Fruit fly (Drosophila melanogaster) whole organism, prepupa: ENCODE results near the gene Pvf2.
A peak's percentile ranks its signal among the peaks of the same experiment; 100 is the strongest.

ENCODE experiments used
- Blimp-1 ChIP-seq: fragments of 200-800 bp; sonication (Bioruptor generic); optimal IDR thresholded peaks from 3 replicates; lab custom pipeline; 2017; ENCODE audit warnings: missing biosample characterization, missing genetic modification characterization, mild to moderate bottlenecking, moderate library complexity, missing genetic modification reagents
- CG15336 ChIP-seq: fragments of 200-800 bp; sonication (Bioruptor generic); IDR thresholded peaks from 2 replicates; pipeline ENCODE4 v1.3.6; 2022; ENCODE audit warnings: missing biosample characterization, missing genetic modification characterization
- CG1621 ChIP-seq: fragments of 200-800 bp; sonication (Bioruptor generic); optimal IDR thresholded peaks from 3 replicates; lab custom pipeline; 2018; ENCODE audit warnings: missing biosample characterization, mild to moderate bottlenecking, missing genetic modification characterization
- CG16779 ChIP-seq: fragments of 200-800 bp; sonication (Bioruptor generic); optimal IDR thresholded peaks from 3 replicates; lab custom pipeline; 2017; ENCODE audit warnings: missing biosample characterization, mild to moderate bottlenecking, missing genetic modification characterization
- CG32006 ChIP-seq: fragments of 200-800 bp; sonication (Bioruptor generic); optimal IDR thresholded peaks from 3 replicates; lab custom pipeline; 2017; ENCODE audit warnings: missing biosample characterization, mild to moderate bottlenecking, missing genetic modification characterization
- CG6276 ChIP-seq: fragments of 200-800 bp; sonication (Bioruptor generic); optimal IDR thresholded peaks from 2 replicates; lab custom pipeline; 2017; ENCODE audit warnings: missing biosample characterization, mild to moderate bottlenecking, missing genetic modification characterization
- CG7368 ChIP-seq: fragments of 200-800 bp; sonication (Bioruptor generic); optimal IDR thresholded peaks from 3 replicates; lab custom pipeline; 2016; ENCODE audit warnings: missing biosample characterization, missing genetic modification characterization
- CG8632 ChIP-seq: fragments of 200-800 bp; sonication (Bioruptor generic); optimal IDR thresholded peaks from 3 replicates; lab custom pipeline; 2016; ENCODE audit warnings: missing biosample characterization, missing genetic modification characterization
- Sox15 ChIP-seq: fragments of 200-800 bp; sonication (Bioruptor generic); optimal IDR thresholded peaks from 3 replicates; lab custom pipeline; 2016; ENCODE audit warnings: missing biosample characterization, missing genetic modification characterization
- acj6 ChIP-seq: fragments of 200-800 bp; sonication (Bioruptor generic); optimal IDR thresholded peaks from 3 replicates; lab custom pipeline; 2016; ENCODE audit warnings: missing biosample characterization, missing genetic modification characterization
- fd59A ChIP-seq: fragments of 200-800 bp; sonication (Bioruptor generic); optimal IDR thresholded peaks from 2 replicates; lab custom pipeline; 2017; ENCODE audit warnings: missing biosample characterization, mild to moderate bottlenecking, missing genetic modification characterization, missing genetic modification reagents
- lz ChIP-seq: fragments of 200-800 bp; sonication (Bioruptor generic); optimal IDR thresholded peaks from 3 replicates; lab custom pipeline; 2016; ENCODE audit warnings: missing biosample characterization, missing genetic modification characterization
- ss ChIP-seq, 2 experiments: fragments of 200-800 bp; sonication (Bioruptor generic); optimal IDR thresholded peaks; 2 replicates in 1 of 2; 3 replicates in 1 of 2; lab custom pipeline; 2017 to 2018; ENCODE audit warnings: mild to moderate bottlenecking in 2 of 2, missing biosample characterization in 2 of 2, missing genetic modification characterization in 2 of 2, moderate library complexity in 1 of 2

DNA sequence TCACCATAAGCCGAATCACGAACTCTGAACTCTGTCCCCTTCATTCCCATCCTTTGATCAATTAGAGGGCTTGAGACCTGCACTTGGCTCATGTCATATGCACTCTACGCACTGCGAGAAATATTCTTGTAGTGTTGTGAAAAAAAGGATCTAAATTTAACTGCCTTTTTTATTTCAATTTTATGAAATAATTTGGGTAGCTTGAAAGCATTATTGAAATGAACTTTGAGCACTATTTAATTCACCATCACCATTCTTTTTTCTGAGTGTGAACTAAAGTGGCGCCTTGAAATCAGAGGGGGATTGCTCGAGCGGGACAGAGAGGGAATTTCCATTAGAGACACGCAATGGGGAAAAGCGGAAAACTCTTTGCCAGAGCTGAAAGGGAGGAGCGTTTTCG is 39.3 kb upstream of the Pvf2 start:
- TF ChIP-seq CG8632 (GFP tag; lab: Kevin White, UChicago) = no peak
- TF ChIP-seq Sox15 = no peak
- peak; percentile 14 for TF ChIP-seq acj6 (GFP tag; lab: Kevin White, UChicago)
- no peak for TF ChIP-seq Blimp-1 (GFP tag; lab: Kevin White, UChicago)
- no peak for TF ChIP-seq lz (GFP tag; lab: Kevin White, UChicago)
- TF ChIP-seq fd59A (GFP tag; lab: Kevin White, UChicago) = no peak
- TF ChIP-seq ss (GFP tag; optimal IDR thresholded peaks at IDR 0.05; lab: Kevin White, UChicago) = no peak
- TF ChIP-seq CG6276 (GFP tag; lab: Kevin White, UChicago) = peak; percentile 41
- peak; percentile 71 for TF ChIP-seq CG15336
- no peak for TF ChIP-seq CG7368 (GFP tag; lab: Kevin White, UChicago)
- TF ChIP-seq CG32006 (GFP tag; lab: Kevin White, UChicago) = peak; percentile 73
- TF ChIP-seq CG16779 (tag; lab: Kevin White, UChicago) = no peak
- peak; percentile 15 for TF ChIP-seq CG1621
